Fruit fly (Drosophila melanogaster) whole organism, prepupa: Measurements from ENCODE around the gene Pfas.

ENCODE experiments used
- Blimp-1 ChIP-seq: fragments of 200-800 bp; sonication (Bioruptor generic); optimal IDR thresholded peaks from 3 replicates; lab custom pipeline; 2017; ENCODE audit warnings: missing biosample characterization, missing genetic modification characterization, mild to moderate bottlenecking, moderate library complexity, missing genetic modification reagents
- CG10669 ChIP-seq: fragments of 200-800 bp; sonication (Bioruptor generic); optimal IDR thresholded peaks from 3 replicates; lab custom pipeline; 2018; ENCODE audit warnings: missing biosample characterization, mild to moderate bottlenecking, missing genetic modification characterization, moderate library complexity
- CG11294 ChIP-seq: fragments of 200-800 bp; sonication (Bioruptor generic); IDR thresholded peaks from 2 replicates; pipeline ENCODE4 v1.3.6; 2022; ENCODE audit warnings: missing biosample characterization, missing genetic modification characterization
- CG15336 ChIP-seq: fragments of 200-800 bp; sonication (Bioruptor generic); IDR thresholded peaks from 2 replicates; pipeline ENCODE4 v1.3.6; 2022; ENCODE audit warnings: missing biosample characterization, missing genetic modification characterization
- CG1621 ChIP-seq: fragments of 200-800 bp; sonication (Bioruptor generic); optimal IDR thresholded peaks from 3 replicates; lab custom pipeline; 2018; ENCODE audit warnings: missing biosample characterization, mild to moderate bottlenecking, missing genetic modification characterization
- CG16779 ChIP-seq: fragments of 200-800 bp; sonication (Bioruptor generic); optimal IDR thresholded peaks from 3 replicates; lab custom pipeline; 2017; ENCODE audit warnings: missing biosample characterization, mild to moderate bottlenecking, missing genetic modification characterization
- CG4318 ChIP-seq: fragments of 200-800 bp; sonication (Bioruptor generic); optimal IDR thresholded peaks from 3 replicates; lab custom pipeline; 2017; ENCODE audit warnings: missing biosample characterization, mild to moderate bottlenecking, missing genetic modification characterization
- CG6163 ChIP-seq: fragments of 200-800 bp; sonication (Bioruptor generic); IDR thresholded peaks from 3 replicates; pipeline ENCODE4 v1.3.6; 2022; ENCODE audit warnings: missing biosample characterization, missing genetic modification characterization
- CG6276 ChIP-seq: fragments of 200-800 bp; sonication (Bioruptor generic); optimal IDR thresholded peaks from 2 replicates; lab custom pipeline; 2017; ENCODE audit warnings: missing biosample characterization, mild to moderate bottlenecking, missing genetic modification characterization
- CG6792 ChIP-seq: fragments of 200-800 bp; sonication (Bioruptor generic); optimal IDR thresholded peaks from 3 replicates; lab custom pipeline; 2016; ENCODE audit warnings: missing biosample characterization, missing genetic modification characterization
- CG6854 ChIP-seq: fragments of 200-800 bp; sonication (Bioruptor generic); optimal IDR thresholded peaks from 2 replicates; lab custom pipeline; 2017; ENCODE audit warnings: missing biosample characterization, mild to moderate bottlenecking, missing genetic modification characterization
- CG7368 ChIP-seq: fragments of 200-800 bp; sonication (Bioruptor generic); optimal IDR thresholded peaks from 3 replicates; lab custom pipeline; 2016; ENCODE audit warnings: missing biosample characterization, missing genetic modification characterization
- CG8119 ChIP-seq: fragments of 200-800 bp; sonication (Bioruptor generic); IDR thresholded peaks from 3 replicates; pipeline ENCODE4 v1.3.6; 2022; ENCODE audit warnings: missing biosample characterization, missing genetic modification characterization
- CG8319 ChIP-seq: fragments of 200-800 bp; sonication (Bioruptor generic); optimal IDR thresholded peaks from 3 replicates; lab custom pipeline; 2016; ENCODE audit warnings: missing biosample characterization, missing genetic modification characterization
- CG9139 ChIP-seq: fragments of 200-800 bp; sonication (Bioruptor generic); optimal IDR thresholded peaks from 3 replicates; lab custom pipeline; 2017; ENCODE audit warnings: missing biosample characterization, mild to moderate bottlenecking, missing genetic modification characterization
- Eip75B ChIP-seq: fragments of 200-800 bp; sonication (Bioruptor generic); optimal IDR thresholded peaks from 3 replicates; lab custom pipeline; 2016; ENCODE audit warnings: missing biosample characterization, missing genetic modification characterization
- Eip78C ChIP-seq: fragments of 200-800 bp; sonication (Bioruptor generic); peaks from one replicate; lab custom pipeline; 2016; ENCODE audit warnings: missing biosample characterization, missing genetic modification characterization
- Eip93F ChIP-seq: fragments of 200-800 bp; sonication (Bioruptor generic); optimal IDR thresholded peaks from 2 replicates; lab custom pipeline; 2016; ENCODE audit warnings: missing biosample characterization, mild to moderate bottlenecking, missing genetic modification characterization
- Ets21C ChIP-seq: fragments of 200-800 bp; sonication (Bioruptor generic); optimal IDR thresholded peaks from 3 replicates; lab custom pipeline; 2016; ENCODE audit warnings: missing biosample characterization, missing genetic modification characterization
- Gug ChIP-seq: fragments of 200-800 bp; sonication (Bioruptor generic); IDR thresholded peaks from 2 replicates; pipeline ENCODE4 v1.3.6; 2022; ENCODE audit warnings: missing biosample characterization, missing genetic modification characterization
- Hr38 ChIP-seq: sonication (Bioruptor generic); optimal IDR thresholded peaks from 2 replicates; lab custom pipeline; 2016; ENCODE audit warnings: missing biosample characterization, missing genetic modification characterization
- Hr4 ChIP-seq: fragments of 200-800 bp; sonication (Bioruptor generic); optimal IDR thresholded peaks from 3 replicates; lab custom pipeline; 2016; ENCODE audit warnings: missing biosample characterization, missing genetic modification characterization
- Met ChIP-seq: fragments of 200-800 bp; sonication (Bioruptor generic); optimal IDR thresholded peaks from 3 replicates; lab custom pipeline; 2016; ENCODE audit warnings: missing biosample characterization, missing genetic modification characterization
- OdsH ChIP-seq: fragments of 200-800 bp; sonication (Bioruptor generic); optimal IDR thresholded peaks from 3 replicates; lab custom pipeline; 2016; ENCODE audit warnings: missing biosample characterization, missing genetic modification characterization
- Sox102F ChIP-seq: fragments of 200-800 bp; sonication (Bioruptor generic); optimal IDR thresholded peaks from 2 replicates; lab custom pipeline; 2016; ENCODE audit warnings: missing biosample characterization, mild to moderate bottlenecking, missing genetic modification characterization
- Sox14 ChIP-seq: fragments of 200-800 bp; sonication (Bioruptor generic); optimal IDR thresholded peaks from 3 replicates; lab custom pipeline; 2016; ENCODE audit warnings: missing biosample characterization, missing genetic modification characterization
- cyc ChIP-seq: fragments of 200-800 bp; sonication (Bioruptor generic); optimal IDR thresholded peaks from 3 replicates; lab custom pipeline; 2016; ENCODE audit warnings: missing biosample characterization, missing genetic modification characterization
- dac ChIP-seq: fragments of 200-800 bp; sonication (Bioruptor generic); optimal IDR thresholded peaks from 2 replicates; lab custom pipeline; 2017; ENCODE audit warnings: missing biosample characterization, mild to moderate bottlenecking, missing genetic modification characterization
- dsx ChIP-seq: fragments of 200-800 bp; optimal IDR thresholded peaks from 3 replicates; lab custom pipeline; 2019; ENCODE audit warnings: missing biosample characterization, mild to moderate bottlenecking, missing genetic modification characterization, moderate library complexity; ENCODE audit not compliant: poor library complexity, severe bottlenecking
- esn ChIP-seq: fragments of 200-800 bp; sonication (Bioruptor generic); optimal IDR thresholded peaks from 2 replicates; lab custom pipeline; 2016; ENCODE audit warnings: missing biosample characterization, mild to moderate bottlenecking, missing genetic modification characterization, moderate library complexity
- fd85E ChIP-seq: fragments of 200-800 bp; sonication (Bioruptor generic); optimal IDR thresholded peaks from 3 replicates; lab custom pipeline; 2016; ENCODE audit warnings: missing biosample characterization, missing genetic modification characterization
- fkh ChIP-seq: fragments of 200-800 bp; sonication (Bioruptor generic); optimal IDR thresholded peaks from 3 replicates; lab custom pipeline; 2017; ENCODE audit warnings: missing biosample characterization, mild to moderate bottlenecking, missing genetic modification characterization, moderate library complexity
- lz ChIP-seq: fragments of 200-800 bp; sonication (Bioruptor generic); optimal IDR thresholded peaks from 3 replicates; lab custom pipeline; 2016; ENCODE audit warnings: missing biosample characterization, missing genetic modification characterization
- net ChIP-seq: fragments of 200-800 bp; sonication (Bioruptor generic); optimal IDR thresholded peaks from 3 replicates; lab custom pipeline; 2016; ENCODE audit warnings: missing biosample characterization, missing genetic modification characterization
- pdm3 ChIP-seq: fragments of 200-800 bp; sonication (Bioruptor generic); optimal IDR thresholded peaks from 3 replicates; lab custom pipeline; 2016; ENCODE audit warnings: missing biosample characterization, missing genetic modification characterization
- salr ChIP-seq, 2 experiments: fragments of 200-800 bp; sonication (Bioruptor generic); optimal IDR thresholded peaks; 3 replicates each; lab custom pipeline; 2016 to 2018; ENCODE audit warnings: missing biosample characterization in 2 of 2, missing genetic modification characterization in 2 of 2, mild to moderate bottlenecking in 1 of 2
- spab ChIP-seq: fragments of 200-800 bp; sonication (Bioruptor generic); optimal IDR thresholded peaks from 2 replicates; lab custom pipeline; 2017; ENCODE audit warnings: missing biosample characterization, mild to moderate bottlenecking, missing genetic modification characterization, missing genetic modification reagents
- ss ChIP-seq, 2 experiments: fragments of 200-800 bp; sonication (Bioruptor generic); optimal IDR thresholded peaks; 2 replicates in 1 of 2; 3 replicates in 1 of 2; lab custom pipeline; 2017 to 2018; ENCODE audit warnings: mild to moderate bottlenecking in 2 of 2, missing biosample characterization in 2 of 2, missing genetic modification characterization in 2 of 2, moderate library complexity in 1 of 2
- svp ChIP-seq: fragments of 200-800 bp; sonication (Bioruptor generic); peaks from one replicate; lab custom pipeline; 2016; ENCODE audit warnings: missing biosample characterization, missing genetic modification characterization
- vri ChIP-seq: fragments of 200-800 bp; sonication (Bioruptor generic); optimal IDR thresholded peaks from 3 replicates; lab custom pipeline; 2016; ENCODE audit warnings: missing biosample characterization, mild to moderate bottlenecking, missing genetic modification characterization

Pfas gene

dm6 chr2L:6062382-6063082 is 16.7 kb upstream of the Pfas start, which contains the start of the genes ND-51 and CG13994 (continued):
- no peak for TF ChIP-seq ss (GFP tag; optimal IDR thresholded peaks at IDR 0.05; lab: Kevin White, UChicago)
- peak; percentile 49; the same call in 2 of the 3 replicates for TF ChIP-seq CG8119 (GFP tag; lab: Robert Waterston, UW)
- TF ChIP-seq spab (GFP tag; lab: Kevin White, UChicago): peak; percentile 31
- TF ChIP-seq CG11294: peak; percentile 30; the same call in 1 of the 2 replicates
- TF ChIP-seq dsx (GFP tag; lab: Kevin White, UChicago): no peak
- TF ChIP-seq Met (GFP tag; lab: Kevin White, UChicago): no peak
- peak; percentile 83 for TF ChIP-seq lz (GFP tag; lab: Kevin White, UChicago)
- TF ChIP-seq svp (GFP tag; lab: Kevin White, UChicago): peak; percentile 95
- TF ChIP-seq CG6854: no peak
- TF ChIP-seq Eip75B: peak; percentile 75
- peak; percentile 43 for TF ChIP-seq CG8319
- peak; percentile 59 for TF ChIP-seq CG6792 (GFP tag; lab: Kevin White, UChicago)
- TF ChIP-seq CG6163 (GFP tag; lab: Robert Waterston, UW): peak; percentile 78
- no peak for TF ChIP-seq OdsH
- peak; percentile 76 for TF ChIP-seq vri (GFP tag; lab: Kevin White, UChicago)
- no peak for TF ChIP-seq Hr38 (GFP tag; lab: Kevin White, UChicago)
- peak; percentile 54 for TF ChIP-seq Ets21C (GFP tag; lab: Kevin White, UChicago)
- no peak for TF ChIP-seq dac
- peak; percentile 86 for TF ChIP-seq Hr4 (GFP tag; lab: Kevin White, UChicago)
- TF ChIP-seq Blimp-1 (GFP tag; lab: Kevin White, UChicago): no peak
- TF ChIP-seq Sox102F (GFP tag; lab: Kevin White, UChicago): no peak
- TF ChIP-seq salr (GFP tag; optimal IDR thresholded peaks at IDR 0.05; lab: Kevin White, UChicago): peak in 1 of 2 experiments; percentile 53
- TF ChIP-seq pdm3 (GFP tag; lab: Kevin White, UChicago): peak; percentile 80
- peak; percentile 65; the same call in 1 of the 2 replicates for TF ChIP-seq Gug
- peak; percentile 55 for TF ChIP-seq CG15336 (GFP tag; lab: Robert Waterston, UW)
- TF ChIP-seq CG4318 (GFP tag; lab: Kevin White, UChicago): no peak
- no peak for TF ChIP-seq CG9139 (GFP tag; lab: Kevin White, UChicago)
- TF ChIP-seq Eip93F (GFP tag; lab: Kevin White, UChicago): no peak

- TF ChIP-seq esn (no peak), CG10669 (GFP tag; lab: Kevin White, UChicago) (no peak), salr (GFP tag; optimal IDR thresholded peaks at IDR 0.05; lab: Kevin White, UChicago) (no peak), spab (GFP tag; lab: Kevin White, UChicago) (no peak), Eip75B (no peak), Eip78C (GFP tag; lab: Kevin White, UChicago) (no peak), CG9139 (GFP tag; lab: Kevin White, UChicago) (no peak), dsx (GFP tag; lab: Kevin White, UChicago) (no peak)
These were observed 14.4 kb upstream of the Pfas start, which contains the start of gene CG34180 for dm6 chr2L:6060210-6060609. CG34180 (plus strand) TSS chr2L:6060510.

- peak; percentile 53 for TF ChIP-seq CG1621 (tag; lab: Kevin White, UChicago)
- no peak for TF ChIP-seq dsx (GFP tag; lab: Kevin White, UChicago)
- TF ChIP-seq CG15336 (GFP tag; lab: Robert Waterston, UW): 0 out of 2 replicates have a peak, but pooled peaks have one; percentile 20
- peak; percentile 8 to 19 for TF ChIP-seq ss (GFP tag; optimal IDR thresholded peaks at IDR 0.05; lab: Kevin White, UChicago)
These were observed 8.1 kb upstream of the Pfas start, which contains the start of gene CG13995 for dm6 chr2L:6053874-6054469. CG13995 (plus strand) TSS chr2L:6054302.

- TF ChIP-seq fkh (GFP tag; lab: Kevin White, UChicago): no peak
- peak; percentile 94 for TF ChIP-seq CG1621 (tag; lab: Kevin White, UChicago)
- peak; percentile 99 for TF ChIP-seq Eip78C (GFP tag; lab: Kevin White, UChicago)
- peak; percentile 96 for TF ChIP-seq Sox14
- peak; percentile 98 for TF ChIP-seq CG6163 (GFP tag; lab: Robert Waterston, UW)
- peak; percentile 94 for TF ChIP-seq Eip93F (GFP tag; lab: Kevin White, UChicago)
- peak; percentile 88 for TF ChIP-seq CG8319
- TF ChIP-seq dac: peak; percentile 92
- peak; percentile 95 for TF ChIP-seq CG6854
- TF ChIP-seq fd85E: peak; percentile 86
- peak; percentile 93 for TF ChIP-seq cyc
- TF ChIP-seq CG6276: peak; percentile 95
- peak; percentile 98 for TF ChIP-seq net (GFP tag; lab: Kevin White, UChicago)
- TF ChIP-seq salr (GFP tag; optimal IDR thresholded peaks at IDR 0.05; lab: Kevin White, UChicago): peak; percentile 90
- peak; percentile 97 for TF ChIP-seq Eip75B
- peak; percentile 94 for TF ChIP-seq CG16779
- TF ChIP-seq Ets21C (GFP tag; lab: Kevin White, UChicago): peak; percentile 88
- peak; percentile 97 for TF ChIP-seq Sox102F (GFP tag; lab: Kevin White, UChicago)
- TF ChIP-seq Blimp-1 (GFP tag; lab: Kevin White, UChicago): peak; percentile 81
- peak; percentile 93 for TF ChIP-seq CG7368 (GFP tag; lab: Kevin White, UChicago)
- no peak for TF ChIP-seq Hr38 (GFP tag; lab: Kevin White, UChicago)
These were observed 5.4 kb upstream of the Pfas start for dm6 chr2L:6051212-6051621.
